Fruit fly (Drosophila melanogaster): ENCODE results near the gene CG6149.

CG6149 gene

dm6 chr3L:11400262-11400661, 35.0 kb downstream of the CG6149 start:
- TF ChIP-seq Sin3A (optimal IDR thresholded peaks at IDR 0.05) (no peak), psq (optimal IDR thresholded peaks at IDR 0.05) (no peak), h (optimal IDR thresholded peaks at IDR 0.05) (no peak), Myc (optimal IDR thresholded peaks at IDR 0.05) (no peak), insv (optimal IDR thresholded peaks at IDR 0.05) (no peak), ttk (optimal IDR thresholded peaks at IDR 0.05) (no peak)

DNA sequence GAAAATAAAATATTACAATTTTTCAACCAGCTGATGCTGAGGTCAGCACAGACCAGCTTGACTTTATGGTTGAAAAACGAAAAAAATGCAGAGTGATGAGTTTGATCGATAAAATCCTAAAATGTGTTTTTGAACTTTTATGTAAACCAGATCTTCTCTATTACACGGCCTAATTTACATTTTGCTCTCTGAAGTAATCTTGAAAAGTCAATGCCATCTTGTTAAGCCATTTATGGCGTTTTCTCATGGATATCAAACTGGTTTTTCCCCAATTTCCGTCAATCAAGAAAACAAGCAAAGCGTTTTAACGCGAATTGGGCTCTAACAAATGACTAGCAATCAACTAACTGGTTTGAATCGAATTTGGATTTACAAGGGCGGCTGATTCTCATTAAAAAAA, 35.8 kb downstream of the CG6149 start:
- TF ChIP-seq Myc (optimal IDR thresholded peaks at IDR 0.05) (no peak), ttk (optimal IDR thresholded peaks at IDR 0.05) (no peak), insv (optimal IDR thresholded peaks at IDR 0.05) (no peak), psq (optimal IDR thresholded peaks at IDR 0.05) (no peak), h (optimal IDR thresholded peaks at IDR 0.05) (no peak), Sin3A (optimal IDR thresholded peaks at IDR 0.05) (no peak)

- TF ChIP-seq Myc (optimal IDR thresholded peaks at IDR 0.05) (no peak), Sin3A (optimal IDR thresholded peaks at IDR 0.05) (no peak), psq (optimal IDR thresholded peaks at IDR 0.05) (no peak), ttk (optimal IDR thresholded peaks at IDR 0.05) (no peak), insv (optimal IDR thresholded peaks at IDR 0.05) (no peak), h (optimal IDR thresholded peaks at IDR 0.05) (no peak)
Observed at dm6 chr3L:11398484-11399088, 36.7 kb downstream of the CG6149 start.

DNA sequence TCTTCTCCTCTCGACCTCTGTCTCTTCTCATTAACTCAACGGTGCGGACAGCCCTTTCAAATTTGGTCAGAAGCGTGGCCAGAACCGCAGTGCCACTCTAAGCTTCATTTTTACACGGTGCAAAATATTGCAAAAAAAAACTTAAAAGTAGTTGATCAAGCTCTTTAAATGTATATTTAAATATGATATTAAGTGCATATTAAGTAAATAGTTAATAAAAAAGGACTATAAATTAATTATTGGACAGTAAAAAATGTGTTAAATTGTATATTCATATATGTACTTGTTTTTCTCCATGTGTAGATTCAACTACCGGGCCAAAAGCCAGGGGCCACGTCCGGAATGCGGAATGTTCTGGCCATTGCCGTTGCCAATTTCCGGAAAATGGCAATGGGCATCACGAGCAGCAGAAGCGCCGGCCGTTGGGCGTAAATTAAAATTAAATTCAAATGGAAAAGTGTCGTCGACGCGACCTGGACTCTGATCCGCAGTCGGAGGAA, 38.1 kb downstream of the CG6149 start, which contains the start of gene CG44362:
Gene CG44362 (plus strand): TSS at position 450 of the 500 bp plus-strand sequence.
- TF ChIP-seq psq (optimal IDR thresholded peaks at IDR 0.05): no peak
- no peak for TF ChIP-seq insv (optimal IDR thresholded peaks at IDR 0.05)
- no peak for TF ChIP-seq Myc (optimal IDR thresholded peaks at IDR 0.05)
- no peak for TF ChIP-seq h (optimal IDR thresholded peaks at IDR 0.05)
- TF ChIP-seq ttk (optimal IDR thresholded peaks at IDR 0.05): no peak
- TF ChIP-seq Sin3A (optimal IDR thresholded peaks at IDR 0.05): no peak

DNA sequence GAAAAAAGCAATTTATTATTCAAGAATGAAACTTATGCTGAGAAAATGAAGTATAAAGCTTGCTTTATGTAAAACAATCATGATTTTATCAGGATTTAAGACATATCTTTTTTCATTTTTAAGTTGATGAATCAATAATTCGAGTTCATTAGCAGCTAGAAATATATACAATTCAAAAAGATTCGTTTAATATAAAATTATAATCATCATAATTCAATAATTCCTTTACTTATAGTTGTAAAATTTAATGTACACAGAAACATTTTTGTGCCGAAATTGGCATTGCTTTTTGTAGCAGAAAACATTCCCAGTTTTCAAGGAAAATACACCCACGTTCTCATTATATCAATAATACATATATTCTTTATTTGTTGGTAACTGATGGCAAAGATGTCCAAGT, 40.9 kb downstream of the CG6149 start, which contains the start of gene CG11726:
Gene CG11726 (plus strand): TSS at position 301 of the 400 bp plus-strand sequence.
- TF ChIP-seq h (optimal IDR thresholded peaks at IDR 0.05) (no peak), insv (optimal IDR thresholded peaks at IDR 0.05) (no peak), Sin3A (optimal IDR thresholded peaks at IDR 0.05) (no peak), Myc (optimal IDR thresholded peaks at IDR 0.05) (no peak), ttk (optimal IDR thresholded peaks at IDR 0.05) (no peak), psq (optimal IDR thresholded peaks at IDR 0.05) (no peak)

dm6 chr3L:11393806-11394205, 41.5 kb downstream of the CG6149 start:
- TF ChIP-seq psq (optimal IDR thresholded peaks at IDR 0.05): no peak
- no peak for TF ChIP-seq insv (optimal IDR thresholded peaks at IDR 0.05)
- TF ChIP-seq h (optimal IDR thresholded peaks at IDR 0.05): no peak
- no peak for TF ChIP-seq Myc (optimal IDR thresholded peaks at IDR 0.05)
- TF ChIP-seq ttk (optimal IDR thresholded peaks at IDR 0.05): no peak
- TF ChIP-seq Sin3A (optimal IDR thresholded peaks at IDR 0.05): no peak

DNA sequence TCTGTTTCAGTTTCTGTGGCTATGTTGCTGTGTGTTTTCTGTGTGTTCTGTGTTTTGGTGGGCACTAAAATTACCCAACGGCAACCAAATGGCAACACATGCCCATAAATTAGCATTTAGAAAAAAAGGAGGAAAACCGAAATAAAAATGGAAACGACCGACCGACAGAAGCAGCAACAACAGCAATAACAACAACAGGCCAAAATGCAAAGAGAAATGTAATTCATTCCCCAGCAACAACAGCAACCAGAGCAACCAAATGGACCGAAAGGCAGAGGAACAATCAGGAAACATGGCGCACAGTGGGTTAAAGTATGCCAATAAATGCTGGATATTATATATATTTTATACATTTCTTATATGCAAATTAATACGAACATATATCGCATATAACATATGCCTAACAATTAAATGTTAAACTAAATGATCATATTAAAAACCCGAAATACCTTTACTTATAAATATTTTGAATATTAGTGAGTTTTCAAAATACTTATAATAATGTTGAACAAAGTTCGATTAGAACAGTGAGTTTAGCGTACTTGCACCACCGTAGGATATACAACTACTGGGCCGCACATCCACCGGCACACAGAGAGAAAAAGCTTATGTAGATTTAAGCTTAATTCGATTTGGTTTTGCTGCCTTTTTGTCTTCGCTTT, 46.2 kb downstream of the CG6149 start:
- TF ChIP-seq h (optimal IDR thresholded peaks at IDR 0.05) (no peak), Myc (optimal IDR thresholded peaks at IDR 0.05) (no peak), psq (optimal IDR thresholded peaks at IDR 0.05) (no peak), ttk (optimal IDR thresholded peaks at IDR 0.05) (no peak), insv (optimal IDR thresholded peaks at IDR 0.05) (no peak), Sin3A (optimal IDR thresholded peaks at IDR 0.05) (no peak)

DNA sequence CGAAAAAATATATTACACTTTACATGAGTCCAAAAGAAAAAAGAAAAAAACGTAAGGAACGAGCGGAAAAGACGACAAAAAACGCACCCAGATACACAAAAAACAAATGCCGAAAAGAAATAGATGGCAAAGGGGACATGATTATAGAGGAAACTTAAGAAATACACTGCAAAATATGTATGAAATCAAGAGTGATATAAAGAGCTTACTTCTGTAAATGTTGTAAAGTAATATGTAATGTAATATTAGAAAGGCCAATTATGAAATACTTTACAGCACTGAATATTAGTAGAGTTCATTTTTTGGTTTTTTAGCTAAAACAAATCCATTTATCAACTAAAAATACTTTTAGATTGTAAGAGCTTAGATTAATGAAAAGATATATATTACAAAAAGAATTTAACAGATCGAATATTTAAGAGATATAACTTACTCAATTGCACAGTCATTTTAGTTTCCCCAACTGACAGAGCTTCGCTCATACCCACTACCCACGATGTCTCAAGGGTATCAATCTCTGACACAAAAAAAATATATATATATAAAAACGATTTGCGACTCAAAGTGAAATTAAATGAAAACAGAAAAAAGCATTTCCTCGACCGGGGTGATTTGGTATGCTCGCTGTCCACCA, 50.3 kb downstream of the CG6149 start:
- TF ChIP-seq psq (optimal IDR thresholded peaks at IDR 0.05): no peak
- TF ChIP-seq insv (optimal IDR thresholded peaks at IDR 0.05): no peak
- TF ChIP-seq ttk (optimal IDR thresholded peaks at IDR 0.05): no peak
- no peak for TF ChIP-seq Sin3A (optimal IDR thresholded peaks at IDR 0.05)
- no peak for TF ChIP-seq Myc (optimal IDR thresholded peaks at IDR 0.05)
- no peak for TF ChIP-seq h (optimal IDR thresholded peaks at IDR 0.05)
